Worm (Caenorhabditis elegans) whole organism, L3 larva: ENCODE measurements around the gene C49H3.16.

Experiments
- R02D3.7 ChIP-seq: fragments of 150-350 bp; optimal IDR thresholded peaks from 2 replicates; lab custom pipeline; 2014; ENCODE audit warnings: missing biosample characterization, missing genetic modification characterization
- ZK546.5 ChIP-seq: sonication (generic microtip); optimal IDR thresholded peaks from 2 replicates; lab custom pipeline; 2017; ENCODE audit warnings: missing biosample characterization, missing genetic modification characterization
- aly-2 ChIP-seq: fragments of 150-350 bp; optimal IDR thresholded peaks from 2 replicates; lab custom pipeline; 2014; ENCODE audit warnings: missing biosample characterization, missing genetic modification characterization
- ceh-16 ChIP-seq: sonication (generic microtip); optimal IDR thresholded peaks from 2 replicates; lab custom pipeline; 2017; ENCODE audit warnings: missing biosample characterization, missing genetic modification characterization
- ceh-28 ChIP-seq: fragments of 150-350 bp; optimal IDR thresholded peaks from 2 replicates; lab custom pipeline; 2014; ENCODE audit warnings: missing biosample characterization, missing genetic modification reagents, missing genetic modification characterization
- ceh-82 ChIP-seq: fragments of 150-350 bp; optimal IDR thresholded peaks from 2 replicates; lab custom pipeline; 2014; ENCODE audit warnings: missing biosample characterization, missing genetic modification characterization
- ceh-9 ChIP-seq: sonication (generic microtip); optimal IDR thresholded peaks from 2 replicates; lab custom pipeline; 2018; ENCODE audit warnings: missing biosample characterization, missing genetic modification characterization
- daf-12 ChIP-seq: fragments of 150-350 bp; optimal IDR thresholded peaks from 2 replicates; lab custom pipeline; 2014; ENCODE audit warnings: missing biosample characterization, missing genetic modification reagents, missing genetic modification characterization
- egl-27 ChIP-seq: sonication (generic microtip); optimal IDR thresholded peaks from 4 replicates; lab custom pipeline; 2017; ENCODE audit warnings: missing biosample characterization, missing genetic modification reagents, missing genetic modification characterization
- elt-2 ChIP-seq: sonication (generic microtip); optimal IDR thresholded peaks from 2 replicates; lab custom pipeline; 2016; ENCODE audit warnings: missing genetic modification reagents, mild to moderate bottlenecking, missing genetic modification characterization, missing compliant biosample characterization
- eor-1 ChIP-seq, 2 experiments: fragments of 150-350 bp; optimal IDR thresholded peaks; 2 replicates each; lab custom pipeline; 2014 to 2018; ENCODE audit warnings: missing biosample characterization in 2 of 2, missing genetic modification characterization in 2 of 2
- fkh-10 ChIP-seq: sonication (generic microtip); optimal IDR thresholded peaks from 2 replicates; lab custom pipeline; 2017; ENCODE audit warnings: missing biosample characterization, missing genetic modification reagents, missing genetic modification characterization
- fkh-2 ChIP-seq: fragments of 150-350 bp; optimal IDR thresholded peaks from 2 replicates; lab custom pipeline; 2014; ENCODE audit warnings: missing biosample characterization, missing genetic modification reagents, missing genetic modification characterization
- hmg-11 ChIP-seq: sonication (generic microtip); optimal IDR thresholded peaks from 2 replicates; lab custom pipeline; 2016; ENCODE audit warnings: missing genetic modification characterization, missing compliant biosample characterization
- jun-1 ChIP-seq: fragments of 150-350 bp; optimal IDR thresholded peaks from 2 replicates; lab custom pipeline; 2014; ENCODE audit warnings: missing biosample characterization, missing genetic modification reagents, missing genetic modification characterization
- lin-15B ChIP-seq: fragments of 150-350 bp; optimal IDR thresholded peaks from 2 replicates; lab custom pipeline; 2014; ENCODE audit warnings: missing biosample characterization, missing genetic modification characterization
- lin-39 ChIP-seq: fragments of 150-350 bp; optimal IDR thresholded peaks from 2 replicates; lab custom pipeline; 2018; ENCODE audit warnings: missing biosample characterization, missing genetic modification reagents, missing genetic modification characterization
- lsy-12 ChIP-seq: sonication (generic microtip); optimal IDR thresholded peaks from 2 replicates; lab custom pipeline; 2016; ENCODE audit warnings: mild to moderate bottlenecking, missing genetic modification characterization, missing compliant biosample characterization
- mdl-1 ChIP-seq: fragments of 150-350 bp; optimal IDR thresholded peaks from 2 replicates; lab custom pipeline; 2014; ENCODE audit warnings: missing biosample characterization, missing genetic modification characterization
- mml-1 ChIP-seq: fragments of 150-350 bp; sonication (generic microtip); optimal IDR thresholded peaks from 3 replicates; lab custom pipeline; 2014; ENCODE audit warnings: missing biosample characterization, missing genetic modification characterization
- nhr-11 ChIP-seq: fragments of 150-350 bp; optimal IDR thresholded peaks from 2 replicates; lab custom pipeline; 2014; ENCODE audit warnings: missing biosample characterization, missing genetic modification characterization
- nhr-12 ChIP-seq: fragments of 150-350 bp; optimal IDR thresholded peaks from 2 replicates; lab custom pipeline; 2014; ENCODE audit warnings: missing biosample characterization, missing genetic modification characterization
- nhr-25 ChIP-seq: sonication (generic microtip); optimal IDR thresholded peaks from 2 replicates; lab custom pipeline; 2017; ENCODE audit warnings: missing biosample characterization, missing genetic modification characterization
- nhr-28 ChIP-seq: fragments of 150-350 bp; optimal IDR thresholded peaks from 2 replicates; lab custom pipeline; 2014; ENCODE audit warnings: missing biosample characterization, missing genetic modification characterization
- nhr-67 ChIP-seq: fragments of 150-350 bp; optimal IDR thresholded peaks from 2 replicates; lab custom pipeline; 2014; ENCODE audit warnings: missing biosample characterization, missing genetic modification characterization
- nhr-76 ChIP-seq: fragments of 150-350 bp; sonication (generic microtip); optimal IDR thresholded peaks from 5 replicates; lab custom pipeline; 2014; ENCODE audit warnings: missing biosample characterization, missing genetic modification characterization
- nhr-77 ChIP-seq: fragments of 150-350 bp; optimal IDR thresholded peaks from 2 replicates; lab custom pipeline; 2014; ENCODE audit warnings: missing biosample characterization, missing genetic modification characterization
- pha-4 ChIP-seq: fragments of 150-350 bp; optimal IDR thresholded peaks from 2 replicates; lab custom pipeline; 2014; ENCODE audit warnings: missing biosample characterization, missing genetic modification reagents, missing genetic modification characterization
- pqm-1 ChIP-seq: fragments of 150-350 bp; optimal IDR thresholded peaks from 2 replicates; lab custom pipeline; 2017; ENCODE audit warnings: missing biosample characterization, missing genetic modification characterization, inconsistent platforms
- sea-2 ChIP-seq: fragments of 150-350 bp; sonication (generic microtip); optimal IDR thresholded peaks from 4 replicates; lab custom pipeline; 2014; ENCODE audit warnings: missing biosample characterization, missing genetic modification reagents, missing genetic modification characterization
- snpc-4 ChIP-seq: fragments of 150-350 bp; optimal IDR thresholded peaks from 2 replicates; lab custom pipeline; 2014; ENCODE audit warnings: missing biosample characterization, missing genetic modification characterization
- tbx-2 ChIP-seq: sonication (generic microtip); optimal IDR thresholded peaks from 2 replicates; lab custom pipeline; 2016; ENCODE audit warnings: mild to moderate bottlenecking, missing genetic modification characterization, missing compliant biosample characterization
- unc-39 ChIP-seq: sonication (generic microtip); optimal IDR thresholded peaks from 4 replicates; lab custom pipeline; 2017; ENCODE audit warnings: missing biosample characterization, missing genetic modification characterization
- ztf-11 ChIP-seq: fragments of 150-350 bp; optimal IDR thresholded peaks from 2 replicates; lab custom pipeline; 2014; ENCODE audit warnings: missing biosample characterization, missing genetic modification characterization

Gene C49H3.16

ce11 chrIV:7881166-7881565, 39.1 kb upstream of the C49H3.16 start:
- TF ChIP-seq elt-2 (peak; percentile 55), pha-4 (tag; lab: Kevin White, UChicago) (peak; percentile 4), nhr-12 (tag; lab: Kevin White, UChicago) (no peak)
- TF ChIP-seq, all 47 proteins: peak for 2

- TF ChIP-seq ceh-9 (tag; lab: Kevin White, UChicago) (no peak), nhr-12 (tag; lab: Kevin White, UChicago) (no peak), mml-1 (tag; lab: Kevin White, UChicago) (no peak), nhr-11 (tag; lab: Kevin White, UChicago) (no peak), snpc-4 (no peak), ztf-11 (no peak), pqm-1 (tag; lab: Kevin White, UChicago) (no peak), hmg-11 (no peak), jun-1 (tag; lab: Kevin White, UChicago) (no peak)
These were observed 38.5 kb upstream of the C49H3.16 start, which contains the start of gene atic-1 for ce11 chrIV:7881726-7882125. TSS of gene atic-1 (plus strand) at chrIV:7882026.

ce11 chrIV:7897443-7897842, 22.8 kb upstream of the C49H3.16 start, which contains the start of gene ilys-4:
TSS of gene ilys-4 (minus strand) at chrIV:7897543.
- TF ChIP-seq lin-39 (tag; lab: Kevin White, UChicago) (peak; percentile 62), ztf-11 (no peak)

DNA sequence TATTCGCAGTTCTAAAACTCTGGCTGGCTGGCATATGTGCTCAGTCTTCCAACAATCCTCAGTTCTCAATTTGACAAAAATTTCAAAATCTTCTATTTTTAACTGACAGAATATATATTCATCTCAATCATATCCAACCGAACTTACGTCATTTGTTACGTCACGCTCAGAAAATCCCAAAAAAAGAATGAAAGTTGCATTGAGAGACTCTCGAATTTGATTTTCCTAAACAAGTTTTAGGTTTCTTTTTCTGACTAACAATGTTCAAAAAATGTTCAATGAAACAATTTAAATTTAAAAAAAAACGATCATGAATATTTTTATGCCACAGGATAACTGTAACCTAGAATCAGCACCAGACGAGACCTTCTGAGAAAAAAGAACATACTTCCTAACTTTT, 22.3 kb upstream of the C49H3.16 start:
- TF ChIP-seq ceh-16 (tag; lab: Kevin White, UChicago) (no peak), aly-2 (no peak), ceh-28 (tag; lab: Kevin White, UChicago) (no peak), fkh-10 (peak; percentile 74), unc-39 (tag; lab: Kevin White, UChicago) (no peak)

DNA sequence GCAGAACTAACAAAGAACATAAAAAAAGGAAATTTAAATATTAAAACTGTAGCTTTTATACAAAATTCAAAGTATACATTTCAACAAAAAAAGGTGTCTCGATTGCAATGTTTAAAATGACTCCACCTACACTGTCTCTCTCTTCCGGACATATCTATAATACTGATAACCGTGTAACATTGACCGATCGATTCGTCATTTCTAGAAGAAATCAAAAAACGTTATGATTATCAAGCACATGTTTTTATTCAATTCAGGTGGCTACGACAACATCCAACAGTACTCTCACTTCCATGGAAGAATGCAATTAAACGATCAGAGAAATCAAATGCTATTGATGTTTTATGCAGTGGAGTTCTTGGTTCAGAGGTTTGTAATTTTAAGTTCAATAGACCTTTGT, 21.7 kb upstream of the C49H3.16 start:
- no peak for TF ChIP-seq hmg-11
- TF ChIP-seq nhr-77 (tag; lab: Kevin White, UChicago), result no peak
- no peak for TF ChIP-seq eor-1 (tag; optimal IDR thresholded peaks at IDR 0.05; lab: Kevin White, UChicago)
- no peak for TF ChIP-seq ZK546.5 (tag; lab: Kevin White, UChicago)
- no peak for TF ChIP-seq tbx-2 (tag; lab: Kevin White, UChicago)
- no peak for TF ChIP-seq nhr-25 (tag; lab: Kevin White, UChicago)
- TF ChIP-seq nhr-67 (tag; lab: Kevin White, UChicago), result no peak
- TF ChIP-seq mdl-1 (tag; lab: Kevin White, UChicago), result no peak
- TF ChIP-seq elt-2, result peak; percentile 79
- no peak for TF ChIP-seq R02D3.7 (tag; lab: Kevin White, UChicago)
- no peak for TF ChIP-seq ceh-82 (tag; lab: Kevin White, UChicago)
- TF ChIP-seq sea-2 (GFP tag; lab: Kevin White, UChicago), result no peak
- TF ChIP-seq daf-12 (tag; lab: Kevin White, UChicago), result no peak
- TF ChIP-seq ceh-16 (tag; lab: Kevin White, UChicago), result no peak
- no peak for TF ChIP-seq mml-1 (tag; lab: Kevin White, UChicago)
- TF ChIP-seq nhr-28, result no peak
- TF ChIP-seq egl-27, result no peak
- no peak for TF ChIP-seq lin-15B
- peak; percentile 75 for TF ChIP-seq pqm-1 (tag; lab: Kevin White, UChicago)
- TF ChIP-seq fkh-10, result no peak
- no peak for TF ChIP-seq ceh-9 (tag; lab: Kevin White, UChicago)
- TF ChIP-seq nhr-76 (tag; lab: Kevin White, UChicago), result no peak
- TF ChIP-seq pha-4 (tag; lab: Kevin White, UChicago), result peak; percentile 42
- no peak for TF ChIP-seq fkh-2 (tag; lab: Kevin White, UChicago)
- no peak for TF ChIP-seq lsy-12 (tag; lab: Kevin White, UChicago)
